Worm (Caenorhabditis elegans) whole organism, mixed stage, embryonic: ENCODE data around the gene C45H4.21.

Source experiments
- elt-1 ChIP-seq: sonication (generic microtip); optimal IDR thresholded peaks from 2 replicates; lab custom pipeline; 2017; ENCODE audit warnings: missing genetic modification characterization, mild to moderate bottlenecking, missing compliant biosample characterization, antibody characterized with exemption, moderate library complexity, borderline replicate concordance; ENCODE audit not compliant: insufficient read depth
- lin-13 ChIP-seq: fragments of 150-350 bp; optimal IDR thresholded peaks from 2 replicates; lab custom pipeline; 2014; ENCODE audit warnings: missing biosample characterization, missing genetic modification characterization
- lsy-2 ChIP-seq: fragments of 150-350 bp; optimal IDR thresholded peaks from 2 replicates; lab custom pipeline; 2014; ENCODE audit warnings: missing biosample characterization, missing genetic modification characterization
- nhr-76 ChIP-seq: sonication (generic microtip); optimal IDR thresholded peaks from 2 replicates; lab custom pipeline; 2017; ENCODE audit warnings: missing biosample characterization, missing genetic modification characterization
- pha-4 ChIP-seq: fragments of 150-350 bp; optimal IDR thresholded peaks from 2 replicates; lab custom pipeline; 2018; ENCODE audit warnings: missing biosample characterization, missing genetic modification reagents, missing genetic modification characterization
- snpc-4 ChIP-seq: fragments of 150-350 bp; optimal IDR thresholded peaks from 2 replicates; lab custom pipeline; 2014; ENCODE audit warnings: missing biosample characterization, missing genetic modification characterization
- tbx-8 ChIP-seq: fragments of 200-800 bp; sonication (Bioruptor generic); optimal IDR thresholded peaks from 2 replicates; lab custom pipeline; 2018; ENCODE audit warnings: mild to moderate bottlenecking, missing genetic modification characterization, moderate library complexity, missing compliant biosample characterization
- unc-39 ChIP-seq: fragments of 150-350 bp; optimal IDR thresholded peaks from 2 replicates; lab custom pipeline; 2014; ENCODE audit warnings: missing biosample characterization, missing genetic modification characterization
- unc-62 ChIP-seq: fragments of 150-350 bp; optimal IDR thresholded peaks from 2 replicates; lab custom pipeline; 2014; ENCODE audit warnings: missing biosample characterization, missing genetic modification reagents, missing genetic modification characterization
- ztf-11 ChIP-seq: fragments of 150-350 bp; optimal IDR thresholded peaks from 2 replicates; lab custom pipeline; 2014; ENCODE audit warnings: missing biosample characterization, missing genetic modification characterization

DNA sequence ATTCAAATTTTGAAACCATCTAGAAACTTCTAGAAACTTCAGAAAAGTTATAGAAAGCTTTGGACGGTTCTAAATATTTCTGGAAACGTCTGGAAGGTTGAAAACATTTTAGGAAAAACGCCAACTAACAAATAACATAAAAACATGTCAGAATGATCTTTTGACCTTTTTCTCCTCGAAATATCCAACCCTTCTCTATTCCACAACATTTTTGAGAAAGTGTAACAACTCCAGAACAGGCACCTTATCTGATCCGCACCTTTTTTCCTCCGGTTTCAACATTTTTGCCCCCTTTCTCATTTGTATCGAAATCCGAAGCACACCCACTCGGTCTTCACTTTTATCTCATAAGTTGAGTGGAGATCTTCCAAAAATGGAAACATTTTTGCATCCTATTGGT, 39.0 kb downstream of the C45H4.21 start, which contains the start of gene F22F7.3:
- no peak for TF ChIP-seq pha-4 (tag; lab: Kevin White, UChicago)
- TF ChIP-seq snpc-4: no peak
- no peak for TF ChIP-seq lin-13 (tag; lab: Kevin White, UChicago)
- TF ChIP-seq unc-62: no peak
- TF ChIP-seq unc-39 (tag; lab: Kevin White, UChicago): no peak
- no peak for TF ChIP-seq ztf-11 (tag; lab: Kevin White, UChicago)
- TF ChIP-seq nhr-76: no peak
- no peak for TF ChIP-seq elt-1
- no peak for TF ChIP-seq tbx-8 (GFP tag; lab: Kevin White, UChicago)
- TF ChIP-seq lsy-2: no peak
